Fruit fly (Drosophila melanogaster) whole organism, embryonic: Measurements from ENCODE around the gene CG46307.

Source experiments
- Atf6 ChIP-seq: fragments of 200-800 bp; sonication (Bioruptor generic); IDR thresholded peaks from 2 replicates; pipeline ENCODE4 v1.3.6; 2022; ENCODE audit warnings: missing biosample characterization, missing genetic modification characterization
- BEAF-32 ChIP-seq: fragments of 200-800 bp; sonication (Bioruptor generic); optimal IDR thresholded peaks from 3 replicates; lab custom pipeline; 2017; ENCODE audit warnings: missing biosample characterization, missing genetic modification characterization, mild to moderate bottlenecking, moderate library complexity, missing genetic modification reagents
- CG12942 ChIP-seq: fragments of 200-800 bp; sonication (Bioruptor generic); optimal IDR thresholded peaks from 3 replicates; lab custom pipeline; 2016; ENCODE audit warnings: missing biosample characterization, missing genetic modification characterization
- CG14710 ChIP-seq: fragments of 200-800 bp; sonication (Bioruptor generic); optimal IDR thresholded peaks from 3 replicates; lab custom pipeline; 2019; ENCODE audit warnings: missing biosample characterization, mild to moderate bottlenecking, missing genetic modification characterization, moderate library complexity
- CG14965 ChIP-seq: fragments of 200-800 bp; sonication (Bioruptor generic); optimal IDR thresholded peaks from 2 replicates; lab custom pipeline; 2016; ENCODE audit warnings: missing biosample characterization, missing genetic modification characterization, borderline replicate concordance
- CG16779 ChIP-seq: fragments of 200-800 bp; sonication (Bioruptor generic); IDR thresholded peaks from 2 replicates; pipeline ENCODE4 v1.3.6; 2022; ENCODE audit warnings: missing biosample characterization, missing genetic modification characterization
- CG17186 ChIP-seq: fragments of 200-800 bp; sonication (Bioruptor generic); optimal IDR thresholded peaks from 3 replicates; lab custom pipeline; 2017; ENCODE audit warnings: missing biosample characterization, missing genetic modification reagents, missing genetic modification characterization
- CG18476 ChIP-seq: fragments of 200-800 bp; sonication (Bioruptor generic); optimal IDR thresholded peaks from 2 replicates; lab custom pipeline; 2016; ENCODE audit warnings: missing biosample characterization, mild to moderate bottlenecking, missing genetic modification characterization
- CG2120 ChIP-seq: fragments of 200-800 bp; sonication (Bioruptor generic); optimal IDR thresholded peaks from 3 replicates; lab custom pipeline; 2016; ENCODE audit warnings: missing biosample characterization, missing genetic modification characterization
- CG2712 ChIP-seq: fragments of 200-800 bp; optimal IDR thresholded peaks from 3 replicates; lab custom pipeline; 2019; ENCODE audit warnings: missing biosample characterization, mild to moderate bottlenecking, missing genetic modification characterization, moderate library complexity
- CG31388 ChIP-seq: fragments of 200-800 bp; sonication (Bioruptor generic); optimal IDR thresholded peaks from 2 replicates; lab custom pipeline; 2016; ENCODE audit warnings: missing biosample characterization, missing genetic modification characterization
- CG32767 ChIP-seq: fragments of 200-800 bp; sonication (Bioruptor generic); IDR thresholded peaks from 2 replicates; pipeline ENCODE4 v1.3.6; 2022; ENCODE audit warnings: missing biosample characterization, missing genetic modification characterization
- CG3726 ChIP-seq: fragments of 200-800 bp; sonication (Bioruptor generic); IDR thresholded peaks from 3 replicates; pipeline ENCODE4, ENCODE4 v1.3.6; 2022; ENCODE audit warnings: missing biosample characterization, missing genetic modification characterization
- CG3995 ChIP-seq: fragments of 200-800 bp; sonication (Bioruptor generic); optimal IDR thresholded peaks from 3 replicates; lab custom pipeline; 2016; ENCODE audit warnings: missing biosample characterization, missing genetic modification characterization
- CG7786 ChIP-seq: fragments of 200-800 bp; sonication (Bioruptor generic); optimal IDR thresholded peaks from 2 replicates; lab custom pipeline; 2016; ENCODE audit warnings: missing biosample characterization, missing genetic modification characterization
- CG8290 ChIP-seq, 3 experiments: fragments of 200-800 bp; sonication (Bioruptor generic); optimal IDR thresholded peaks; 2 replicates each; lab custom pipeline; 2016 to 2019; ENCODE audit warnings: missing biosample characterization in 3 of 3, missing genetic modification characterization in 3 of 3, mild to moderate bottlenecking in 2 of 3, moderate library complexity in 1 of 3
- CG8765 ChIP-seq: fragments of 200-800 bp; sonication (Bioruptor generic); IDR thresholded peaks from 2 replicates; pipeline ENCODE4 v1.3.6; 2022; ENCODE audit warnings: missing biosample characterization, missing genetic modification characterization
- Fer3 ChIP-seq: fragments of 200-800 bp; sonication (Bioruptor generic); optimal IDR thresholded peaks from 2 replicates; lab custom pipeline; 2018; ENCODE audit warnings: missing biosample characterization, mild to moderate bottlenecking, missing genetic modification characterization, moderate library complexity
- HHEX ChIP-seq: fragments of 200-800 bp; sonication (Bioruptor generic); optimal IDR thresholded peaks from 3 replicates; lab custom pipeline; 2017; ENCODE audit warnings: missing biosample characterization, mild to moderate bottlenecking, missing genetic modification characterization, missing genetic modification reagents
- HLH3B ChIP-seq: fragments of 200-800 bp; sonication (Bioruptor generic); IDR thresholded peaks from 2 replicates; pipeline ENCODE4 v1.3.6; 2022; ENCODE audit warnings: missing biosample characterization, missing genetic modification characterization
- Hey ChIP-seq: fragments of 200-800 bp; sonication (Bioruptor generic); optimal IDR thresholded peaks from 3 replicates; lab custom pipeline; 2018; ENCODE audit warnings: missing biosample characterization, mild to moderate bottlenecking, missing genetic modification characterization
- Myb ChIP-seq: fragments of 200-800 bp; sonication (Bioruptor generic); optimal IDR thresholded peaks from 2 replicates; lab custom pipeline; 2016; ENCODE audit warnings: missing biosample characterization, missing genetic modification characterization
- NC2α ChIP-seq: fragments of 200-800 bp; sonication (Bioruptor generic); optimal IDR thresholded peaks from 2 replicates; lab custom pipeline; 2016; ENCODE audit warnings: missing biosample characterization, missing genetic modification characterization
- Rfx ChIP-seq: fragments of 200-800 bp; sonication (Bioruptor generic); IDR thresholded peaks from 2 replicates; pipeline ENCODE4 v1.3.6; 2022; ENCODE audit warnings: missing biosample characterization, missing genetic modification characterization
- Xbp1 ChIP-seq: fragments of 200-800 bp; sonication (Bioruptor generic); optimal IDR thresholded peaks from 3 replicates; lab custom pipeline; 2016; ENCODE audit warnings: missing biosample characterization, mild to moderate bottlenecking, missing genetic modification characterization
- croc ChIP-seq: fragments of 200-800 bp; sonication (Bioruptor generic); conservative IDR thresholded peaks from 3 replicates; pipeline ENCODE4 v1.3.6; 2022; ENCODE audit warnings: missing biosample characterization, missing genetic modification characterization
- dan ChIP-seq: fragments of 200-800 bp; sonication (Bioruptor generic); IDR thresholded peaks from 2 replicates; pipeline ENCODE4 v1.3.6; 2022; ENCODE audit warnings: missing biosample characterization, missing genetic modification characterization
- ewg ChIP-seq: fragments of 200-800 bp; sonication (Bioruptor generic); optimal IDR thresholded peaks from 3 replicates; lab custom pipeline; 2017; ENCODE audit warnings: mild to moderate bottlenecking, missing biosample characterization, missing genetic modification reagents, missing genetic modification characterization
- exex ChIP-seq: fragments of 200-800 bp; sonication (Bioruptor generic); optimal IDR thresholded peaks from 4 replicates; lab custom pipeline; 2018; ENCODE audit warnings: missing biosample characterization, mild to moderate bottlenecking, missing genetic modification characterization, moderate library complexity
- eyg ChIP-seq: fragments of 200-800 bp; sonication (Bioruptor generic); optimal IDR thresholded peaks from 3 replicates; lab custom pipeline; 2016; ENCODE audit warnings: missing biosample characterization, missing genetic modification characterization
- gem ChIP-seq: fragments of 200-800 bp; sonication (Bioruptor generic); optimal IDR thresholded peaks from 2 replicates; lab custom pipeline; 2019; ENCODE audit warnings: missing biosample characterization, mild to moderate bottlenecking, missing genetic modification characterization, moderate library complexity
- grn ChIP-seq: fragments of 200-800 bp; sonication (Bioruptor generic); optimal IDR thresholded peaks from 3 replicates; lab custom pipeline; 2017; ENCODE audit warnings: missing biosample characterization, missing genetic modification characterization
- hbn ChIP-seq: fragments of 200-800 bp; sonication (Bioruptor generic); IDR thresholded peaks from 2 replicates; pipeline ENCODE4 v1.3.6; 2022; ENCODE audit warnings: missing biosample characterization, missing genetic modification characterization; ENCODE audit not compliant: partially characterized antibody
- hkb ChIP-seq, 2 experiments: fragments of 200-800 bp in 1 of 2; fragments of >200 bp in 1 of 2; sonication (Bioruptor generic) in 1 of 2; IDR thresholded peaks in 1 of 2; optimal IDR thresholded peaks in 1 of 2; 2 replicates each; pipeline versions ENCODE4 v1.3.6 to Lab custom; 2017 to 2022; ENCODE audit warnings: missing biosample characterization in 1 of 2, missing genetic modification characterization in 1 of 2
- inv ChIP-seq: fragments of 200-800 bp; sonication (Bioruptor generic); IDR thresholded peaks from 2 replicates; pipeline ENCODE4 v1.3.6; 2022; ENCODE audit warnings: missing biosample characterization, missing genetic modification characterization; ENCODE audit not compliant: partially characterized antibody
- kah ChIP-seq: fragments of 200-800 bp; sonication (Bioruptor generic); optimal IDR thresholded peaks from 2 replicates; lab custom pipeline; 2018; ENCODE audit warnings: missing biosample characterization, mild to moderate bottlenecking, missing genetic modification characterization
- lilli ChIP-seq: fragments of 200-800 bp; sonication (Bioruptor generic); optimal IDR thresholded peaks from 3 replicates; lab custom pipeline; 2016; ENCODE audit warnings: missing biosample characterization, missing genetic modification characterization
- mam ChIP-seq: fragments of 200-800 bp; sonication (Bioruptor generic); optimal IDR thresholded peaks from 3 replicates; lab custom pipeline; 2016; ENCODE audit warnings: missing biosample characterization, missing genetic modification characterization
- nerfin-1 ChIP-seq: fragments of 200-800 bp; sonication (Bioruptor generic); optimal IDR thresholded peaks from 3 replicates; lab custom pipeline; 2019; ENCODE audit warnings: missing biosample characterization, mild to moderate bottlenecking, missing genetic modification characterization, moderate library complexity
- nom ChIP-seq: fragments of 200-800 bp; sonication (Bioruptor generic); optimal IDR thresholded peaks from 2 replicates; lab custom pipeline; 2017; ENCODE audit warnings: missing biosample characterization, missing genetic modification characterization, mild to moderate bottlenecking, moderate library complexity, missing genetic modification reagents
- p53 ChIP-seq: fragments of 200-800 bp; sonication (Bioruptor generic); optimal IDR thresholded peaks from 2 replicates; lab custom pipeline; 2016; ENCODE audit warnings: missing biosample characterization, missing genetic modification characterization
- prd ChIP-seq, 3 experiments: fragments of >200 bp in 2 of 3; fragments of 200-800 bp in 1 of 3; sonication (Bioruptor generic) in 1 of 3; optimal IDR thresholded peaks in 2 of 3; IDR thresholded peaks in 1 of 3; 2 replicates in 2 of 3; 3 replicates in 1 of 3; pipeline versions ENCODE4 v1.3.6 to Lab custom; 2017 to 2022; ENCODE audit warnings: missing biosample characterization in 1 of 3, missing genetic modification characterization in 1 of 3
- ro ChIP-seq: fragments of 200-800 bp; sonication (Bioruptor generic); IDR thresholded peaks from 2 replicates; pipeline ENCODE4 v1.3.6; 2022; ENCODE audit warnings: missing biosample characterization, missing genetic modification characterization
- row ChIP-seq: fragments of 200-800 bp; sonication (Bioruptor generic); IDR thresholded peaks from 3 replicates; pipeline ENCODE4 v1.3.6; 2022; ENCODE audit warnings: missing biosample characterization, missing genetic modification characterization
- run ChIP-seq: fragments of 200-800 bp; sonication (Bioruptor generic); optimal IDR thresholded peaks from 3 replicates; lab custom pipeline; 2018; ENCODE audit warnings: missing biosample characterization, mild to moderate bottlenecking, missing genetic modification characterization
- sd ChIP-seq: fragments of 200-800 bp; sonication (Bioruptor generic); optimal IDR thresholded peaks from 3 replicates; lab custom pipeline; 2018; ENCODE audit warnings: missing biosample characterization, mild to moderate bottlenecking, missing genetic modification characterization, moderate library complexity
- slbo ChIP-seq: fragments of 200-800 bp; sonication (Bioruptor generic); IDR thresholded peaks from 2 replicates; pipeline ENCODE4 v1.3.6; 2022; ENCODE audit warnings: missing biosample characterization, missing genetic modification characterization
- sna ChIP-seq: fragments of 200-800 bp; sonication (Bioruptor generic); IDR thresholded peaks from 2 replicates; pipeline ENCODE4 v1.3.6; 2022; ENCODE audit warnings: missing biosample characterization, missing genetic modification characterization; ENCODE audit not compliant: partially characterized antibody
- tup ChIP-seq: fragments of 200-800 bp; sonication (Bioruptor generic); optimal IDR thresholded peaks from 2 replicates; lab custom pipeline; 2016; ENCODE audit warnings: missing biosample characterization, mild to moderate bottlenecking, missing genetic modification characterization, moderate library complexity

The CG46307 gene

dm6 chr2L:21071435-21071834 is 32.9 kb upstream of the CG46307 start, which contains the start of gene CG9265 (continued):
- TF ChIP-seq CG8290 (GFP tag; optimal IDR thresholded peaks at IDR 0.05; lab: Kevin White, UChicago) (no peak), CG8290 (tag; optimal IDR thresholded peaks at IDR 0.05; lab: Kevin White, UChicago) (peak in 1 of 2 experiments; percentile 16), exex (tag; lab: Kevin White, UChicago) (no peak), hbn (GFP tag; lab: Robert Waterston, UW) (no peak), kah (no peak), sna (GFP tag; lab: Robert Waterston, UW) (no peak), dan (GFP tag; lab: Robert Waterston, UW) (no peak), CG14710 (no peak), croc (no peak), HLH3B (no peak), ewg (GFP tag; lab: Kevin White, UChicago) (peak; percentile 91), CG32767 (GFP tag; lab: Robert Waterston, UW) (no peak), inv (no peak; the same call in 1 of the 2 replicates), CG2712 (no peak), NC2α (no peak), CG14965 (GFP tag; lab: Kevin White, UChicago) (no peak), CG16779 (no peak), eyg (no peak), Fer3 (tag; lab: Kevin White, UChicago) (no peak), CG31388 (no peak), Rfx (peak; percentile 42), run (tag; lab: Kevin White, UChicago) (no peak), Hey (tag; lab: Kevin White, UChicago) (no peak), CG2120 (peak; percentile 46), CG3995 (GFP tag; lab: Kevin White, UChicago) (peak; percentile 81), CG3726 (no peak), Xbp1 (no peak), ro (GFP tag; lab: Robert Waterston, UW) (no peak), Myb (GFP tag; lab: Kevin White, UChicago) (peak; percentile 20), CG17186 (GFP tag; lab: Kevin White, UChicago) (no peak), nerfin-1 (no peak), CG12942 (GFP tag; lab: Kevin White, UChicago) (no peak), HHEX (no peak), CG8765 (GFP tag; lab: Robert Waterston, UW) (no peak), sd (tag; lab: Kevin White, UChicago) (no peak), gem (peak; percentile 4), prd (optimal IDR thresholded peaks at IDR 0.05; lab: Kevin White, UChicago) (no peak), prd (GFP tag; IDR thresholded peaks at IDR 0.05; lab: Robert Waterston, UW) (no peak), tup (GFP tag; lab: Kevin White, UChicago) (no peak), CG7786 (GFP tag; lab: Kevin White, UChicago) (no peak), Atf6 (no peak), nom (GFP tag; lab: Kevin White, UChicago) (no peak), row (GFP tag; lab: Robert Waterston, UW) (peak; percentile 64), p53 (GFP tag; lab: Kevin White, UChicago) (no peak), CG18476 (no peak), slbo (GFP tag; lab: Robert Waterston, UW) (peak; percentile 62), hkb (optimal IDR thresholded peaks at IDR 0.05; lab: Kevin White, UChicago) (no peak), hkb (GFP tag; IDR thresholded peaks at IDR 0.05; lab: Robert Waterston, UW) (no peak), BEAF-32 (GFP tag; lab: Kevin White, UChicago) (peak; percentile 22), grn (no peak), lilli (GFP tag; lab: Kevin White, UChicago) (peak; percentile 9), mam (GFP tag; lab: Kevin White, UChicago) (peak; percentile 22)
